Fruit fly (Drosophila melanogaster): ENCODE measurements around the gene Polr1E.

Polr1E gene

dm6 chr3R:18298900-18299321 is 2.6 kb downstream of the Polr1E start, which contains the start of gene Dlc90F (continued):
- TF ChIP-seq Dip2 (GFP tag; IDR thresholded peaks at IDR 0.05): no peak
- TF ChIP-seq lilli (GFP tag; optimal IDR thresholded peaks at IDR 0.05): peak; percentile 83
- TF ChIP-seq bsh (GFP tag; optimal IDR thresholded peaks at IDR 0.05): peak in 1 of 2 experiments; percentile 72
- peak in 1 of 2 experiments; percentile 44 for TF ChIP-seq crp (GFP tag; optimal IDR thresholded peaks at IDR 0.05)
- TF ChIP-seq pum (GFP tag; optimal IDR thresholded peaks at IDR 0.05): peak; percentile 77
- TF ChIP-seq Ravus (GFP tag; IDR thresholded peaks at IDR 0.05): peak; percentile 28; the same call in 1 of the 2 replicates
- TF ChIP-seq zen (tag; optimal IDR thresholded peaks at IDR 0.05): peak; percentile 46
- no peak for TF ChIP-seq br (optimal IDR thresholded peaks at IDR 0.05)
- peak; percentile 78 for TF ChIP-seq Camta (GFP tag; optimal IDR thresholded peaks at IDR 0.05)
- peak; percentile 95 for TF ChIP-seq CG10267 (tag; optimal IDR thresholded peaks at IDR 0.05)
- peak; percentile 18 for TF ChIP-seq CG2202 (tag; optimal IDR thresholded peaks at IDR 0.05)
- no peak for TF ChIP-seq trh (GFP tag; optimal IDR thresholded peaks at IDR 0.05)
- TF ChIP-seq CG13123 (GFP tag; optimal IDR thresholded peaks at IDR 0.05): peak; percentile 67
- TF ChIP-seq CG7745 (tag; optimal IDR thresholded peaks at IDR 0.05): no peak
- TF ChIP-seq MESR4 (GFP tag; optimal IDR thresholded peaks at IDR 0.05): no peak
- TF ChIP-seq bowl (GFP tag; IDR thresholded peaks at IDR 0.05): no peak
- TF ChIP-seq Dad (GFP tag; optimal IDR thresholded peaks at IDR 0.05): peak; percentile 53
- TF ChIP-seq HLH4C (GFP tag; IDR thresholded peaks at IDR 0.05; ENCODE audit: partially characterized antibody): no peak
- TF ChIP-seq CG4854 (GFP tag; optimal IDR thresholded peaks at IDR 0.05): peak; percentile 39
- peak; percentile 68 for TF ChIP-seq Drgx (GFP tag; IDR thresholded peaks at IDR 0.05)
- peak; percentile 78 to 81 for TF ChIP-seq Pdp1 (GFP tag; optimal IDR thresholded peaks at IDR 0.05)
- peak; percentile 67 for TF ChIP-seq CG8924 (tag; optimal IDR thresholded peaks at IDR 0.05)
- peak; percentile 32 for TF ChIP-seq CG17385 (GFP tag; optimal IDR thresholded peaks at IDR 0.05)
- peak; percentile 85 for TF ChIP-seq Side (GFP tag; optimal IDR thresholded peaks at IDR 0.05)
- no peak for TF ChIP-seq CG15073 (GFP tag; optimal IDR thresholded peaks at IDR 0.05)
- peak; percentile 72; the same call in 1 of the 2 replicates for TF ChIP-seq ranshi (GFP tag; IDR thresholded peaks at IDR 0.05)
- peak; percentile 70; the same call in 1 of the 2 replicates for TF ChIP-seq stc (GFP tag; IDR thresholded peaks at IDR 0.05)
- TF ChIP-seq hth (optimal IDR thresholded peaks at IDR 0.05): no peak
- TF ChIP-seq da (GFP tag; optimal IDR thresholded peaks at IDR 0.05): no peak
- peak; percentile 83 for TF ChIP-seq CG4404 (GFP tag; IDR thresholded peaks at IDR 0.05)
- peak; percentile 57 for TF ChIP-seq onecut (GFP tag; IDR thresholded peaks at IDR 0.05)
- TF ChIP-seq CG3281 (GFP tag; optimal IDR thresholded peaks at IDR 0.05): peak; percentile 46
- TF ChIP-seq Rfx (GFP tag; IDR thresholded peaks at IDR 0.05): peak; percentile 86
- peak; percentile 67 for TF ChIP-seq unc-4 (GFP tag; IDR thresholded peaks at IDR 0.05; ENCODE audit: partially characterized antibody)
- TF ChIP-seq ken (GFP tag; IDR thresholded peaks at IDR 0.05): peak; percentile 86
- peak; percentile 39 for TF ChIP-seq Blimp-1 (GFP tag; optimal IDR thresholded peaks at IDR 0.05)
- no peak for TF ChIP-seq mirr (GFP tag; optimal IDR thresholded peaks at IDR 0.05)
- peak; percentile 34 for TF ChIP-seq Fer2 (tag; optimal IDR thresholded peaks at IDR 0.05)
- no peak for TF ChIP-seq toy (GFP tag; IDR thresholded peaks at IDR 0.05)
- peak; percentile 54 for TF ChIP-seq her (GFP tag; optimal IDR thresholded peaks at IDR 0.05)
- TF ChIP-seq CG12071 (GFP tag; optimal IDR thresholded peaks at IDR 0.05): no peak
- peak; percentile 83 for TF ChIP-seq trem (tag; optimal IDR thresholded peaks at IDR 0.05)
- TF ChIP-seq gfzf (GFP tag; optimal IDR thresholded peaks at IDR 0.05): peak; percentile 95
- peak; percentile 19 for TF ChIP-seq CG12236 (GFP tag; optimal IDR thresholded peaks at IDR 0.05)
- TF ChIP-seq CG10565 (GFP tag; optimal IDR thresholded peaks at IDR 0.05): no peak
- peak; percentile 64 for TF ChIP-seq emc (GFP tag; optimal IDR thresholded peaks at IDR 0.05)
- peak; percentile 7 to 56 for TF ChIP-seq tll (GFP tag; optimal IDR thresholded peaks at IDR 0.05)
- TF ChIP-seq corto (GFP tag; optimal IDR thresholded peaks at IDR 0.05): no peak
- peak; percentile 26 for TF ChIP-seq Deaf1 (tag; optimal IDR thresholded peaks at IDR 0.05)
- TF ChIP-seq CG9727 (GFP tag; optimal IDR thresholded peaks at IDR 0.05): peak; percentile 44
- TF ChIP-seq Rx (GFP tag; IDR thresholded peaks at IDR 0.05): peak; percentile 62; the same call in 1 of the 2 replicates
